Fruit fly (Drosophila melanogaster): ENCODE results near the gene CG43074.

Gene CG43074

dm6 chr3L:3460402-3461027 is 23.9 kb downstream of the CG43074 start, which contains the start of gene eIF5B (continued):
- TF ChIP-seq lola (GFP tag; optimal IDR thresholded peaks at IDR 0.05) (no peak), Abd-B (GFP tag; optimal IDR thresholded peaks at IDR 0.05) (no peak), HLH106 (tag; optimal IDR thresholded peaks at IDR 0.05) (peak; percentile 81), CG32264 (GFP tag; optimal IDR thresholded peaks at IDR 0.05) (no peak)

- TF ChIP-seq fru (GFP tag; optimal IDR thresholded peaks at IDR 0.05) (no peak), sv (GFP tag; optimal IDR thresholded peaks at IDR 0.05) (no peak), dsf (GFP tag; optimal IDR thresholded peaks at IDR 0.05; ENCODE audit: borderline replicate concordance) (no peak), lola (GFP tag; optimal IDR thresholded peaks at IDR 0.05) (no peak)
Measured at dm6 chr3L:3456922-3457321, 27.5 kb downstream of the CG43074 start.

dm6 chr3L:3456009-3456566 is 28.4 kb downstream of the CG43074 start:
- TF ChIP-seq CG32264 (GFP tag; optimal IDR thresholded peaks at IDR 0.05) (no peak), sage (GFP tag; optimal IDR thresholded peaks at IDR 0.05) (no peak), lola (GFP tag; optimal IDR thresholded peaks at IDR 0.05) (no peak), psq (GFP tag; optimal IDR thresholded peaks at IDR 0.05) (no peak), dl (GFP tag; optimal IDR thresholded peaks at IDR 0.05; ENCODE audit: insufficient read depth in 1 of 2, partially characterized antibody in 2 of 2) (no peak), foxo (GFP tag; optimal IDR thresholded peaks at IDR 0.05) (no peak), CG9705 (GFP tag; optimal IDR thresholded peaks at IDR 0.05) (no peak), CrebA (GFP tag; optimal IDR thresholded peaks at IDR 0.05; ENCODE audit: borderline replicate concordance) (no peak), ey (GFP tag; optimal IDR thresholded peaks at IDR 0.05) (no peak), jim (GFP tag; optimal IDR thresholded peaks at IDR 0.05) (no peak), brk (GFP tag; optimal IDR thresholded peaks at IDR 0.05) (no peak), Hnf4 (GFP tag; optimal IDR thresholded peaks at IDR 0.05) (no peak), Vsx2 (GFP tag; optimal IDR thresholded peaks at IDR 0.05; ENCODE audit: partially characterized antibody) (no peak), dmrt93B (GFP tag; optimal IDR thresholded peaks at IDR 0.05) (no peak), sv (GFP tag; optimal IDR thresholded peaks at IDR 0.05) (no peak), HLH106 (tag; optimal IDR thresholded peaks at IDR 0.05) (no peak), tai (GFP tag; optimal IDR thresholded peaks at IDR 0.05) (no peak)

dm6 chr3L:3455555-3455939 is 28.9 kb downstream of the CG43074 start:
- no peak for TF ChIP-seq psq (GFP tag; optimal IDR thresholded peaks at IDR 0.05)
- no peak for TF ChIP-seq HLH106 (tag; optimal IDR thresholded peaks at IDR 0.05)
- no peak for TF ChIP-seq dl (GFP tag; optimal IDR thresholded peaks at IDR 0.05; ENCODE audit: insufficient read depth in 1 of 2, partially characterized antibody in 2 of 2)
- no peak for TF ChIP-seq tai (GFP tag; optimal IDR thresholded peaks at IDR 0.05)
- no peak for TF ChIP-seq lola (GFP tag; optimal IDR thresholded peaks at IDR 0.05)
- no peak for TF ChIP-seq h (GFP tag; optimal IDR thresholded peaks at IDR 0.05)
- TF ChIP-seq jim (GFP tag; optimal IDR thresholded peaks at IDR 0.05): no peak
- TF ChIP-seq Rel (GFP tag; optimal IDR thresholded peaks at IDR 0.05): no peak
- TF ChIP-seq Rel (tag; optimal IDR thresholded peaks at IDR 0.05): no peak
- no peak for TF ChIP-seq OdsH (GFP tag; optimal IDR thresholded peaks at IDR 0.05)
- TF ChIP-seq CrebA (GFP tag; optimal IDR thresholded peaks at IDR 0.05; ENCODE audit: borderline replicate concordance): no peak
- TF ChIP-seq Vsx2 (GFP tag; optimal IDR thresholded peaks at IDR 0.05; ENCODE audit: partially characterized antibody): no peak
- TF ChIP-seq Myc (optimal IDR thresholded peaks at IDR 0.05): no peak
- TF ChIP-seq dmrt93B (GFP tag; optimal IDR thresholded peaks at IDR 0.05): no peak
- TF ChIP-seq pan (optimal IDR thresholded peaks at IDR 0.05): no peak

- no peak for TF ChIP-seq Hnf4 (GFP tag; optimal IDR thresholded peaks at IDR 0.05)
- no peak for TF ChIP-seq Vsx2 (GFP tag; optimal IDR thresholded peaks at IDR 0.05; ENCODE audit: partially characterized antibody)
- TF ChIP-seq rgr (GFP tag; optimal IDR thresholded peaks at IDR 0.05): no peak
- TF ChIP-seq sv (GFP tag; optimal IDR thresholded peaks at IDR 0.05): peak; percentile 3
Measured at dm6 chr3L:3454921-3455554, 29.4 kb downstream of the CG43074 start.

- TF ChIP-seq dsf (GFP tag; optimal IDR thresholded peaks at IDR 0.05; ENCODE audit: borderline replicate concordance): no peak
- no peak for TF ChIP-seq fru (GFP tag; optimal IDR thresholded peaks at IDR 0.05)
- TF ChIP-seq CG9705 (GFP tag; optimal IDR thresholded peaks at IDR 0.05): no peak
- no peak for TF ChIP-seq lola (GFP tag; optimal IDR thresholded peaks at IDR 0.05)
- no peak for TF ChIP-seq woc (GFP tag; optimal IDR thresholded peaks at IDR 0.05)
- no peak for TF ChIP-seq pan (optimal IDR thresholded peaks at IDR 0.05)
- no peak for TF ChIP-seq Hnf4 (GFP tag; optimal IDR thresholded peaks at IDR 0.05)
- no peak for TF ChIP-seq dmrt93B (GFP tag; optimal IDR thresholded peaks at IDR 0.05)
- TF ChIP-seq Vsx2 (GFP tag; optimal IDR thresholded peaks at IDR 0.05; ENCODE audit: partially characterized antibody): no peak
- no peak for TF ChIP-seq Hr78 (GFP tag; optimal IDR thresholded peaks at IDR 0.05)
- no peak for TF ChIP-seq foxo (GFP tag; optimal IDR thresholded peaks at IDR 0.05)
- no peak for TF ChIP-seq Abd-B (GFP tag; optimal IDR thresholded peaks at IDR 0.05)
Measured at dm6 chr3L:3454430-3454829, 30.0 kb downstream of the CG43074 start.

Measured in whole organism, wandering third instar larva.